Worm (Caenorhabditis elegans): ENCODE measurements around the gene unc-18.
A peak's percentile ranks its signal among the peaks of the same experiment; 100 is the strongest.

Gene unc-18

DNA sequence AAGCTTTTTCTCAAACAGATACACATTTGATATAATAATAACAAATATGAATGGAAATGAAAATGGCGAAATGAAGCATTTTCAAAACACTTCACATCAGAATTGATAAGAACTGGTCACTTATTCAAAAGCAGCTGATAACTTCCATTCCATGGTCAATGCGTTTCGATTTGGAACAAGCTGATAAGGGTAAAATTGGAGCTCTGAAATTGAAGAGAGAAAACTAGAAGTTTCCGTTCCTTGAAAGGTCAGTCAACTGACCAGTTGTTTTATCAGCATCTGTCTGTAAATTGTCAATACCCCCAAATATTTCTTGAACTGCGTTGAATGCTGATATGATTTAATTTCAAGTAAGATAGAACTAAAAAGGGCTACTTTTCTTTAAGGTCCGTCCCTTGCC, 30.4 kb upstream of the unc-18 start:
- TF ChIP-seq nhr-28 (tag; optimal IDR thresholded peaks at IDR 0.05) (peak; percentile 32), F49E8.2 (tag; optimal IDR thresholded peaks at IDR 0.05; ENCODE audit: borderline replicate concordance) (no peak), Y48G9A.11 (GFP tag; IDR thresholded peaks at IDR 0.05) (no peak), lin-29 (GFP tag; IDR thresholded peaks at IDR 0.05) (no peak), nhr-237 (tag; optimal IDR thresholded peaks at IDR 0.05) (no peak), dve-1 (tag; optimal IDR thresholded peaks at IDR 0.05; ENCODE audit: insufficient read depth) (peak; percentile 60), aha-1 (tag) (no peak), ama-1 (optimal IDR thresholded peaks at IDR 0.05) (no peak), unc-130 (GFP tag; optimal IDR thresholded peaks at IDR 0.05) (no peak), dmd-6 (GFP tag; IDR thresholded peaks at IDR 0.05) (no peak), arid-1 (GFP tag; conservative IDR thresholded peaks at IDR 0.05) (no peak), ces-1 (GFP tag; optimal IDR thresholded peaks at IDR 0.05) (no peak), Y105C5A.15 (GFP tag; IDR thresholded peaks at IDR 0.05) (no peak), ctbp-1 (GFP tag; IDR thresholded peaks at IDR 0.05) (no peak), daf-16 (GFP tag; optimal IDR thresholded peaks at IDR 0.05) (no peak), daf-16 (tag; optimal IDR thresholded peaks at IDR 0.05) (peak; percentile 82), hlh-11 (tag; optimal IDR thresholded peaks at IDR 0.05) (peak; percentile 51), dmd-9 (GFP tag; IDR thresholded peaks at IDR 0.05) (no peak), ztf-11 (tag; optimal IDR thresholded peaks at IDR 0.05) (no peak), zfp-3 (GFP tag; conservative IDR thresholded peaks at IDR 0.05) (no peak), snpc-4 (tag; optimal IDR thresholded peaks at IDR 0.05) (no peak), cey-2 (tag; optimal IDR thresholded peaks at IDR 0.05; ENCODE audit: borderline replicate concordance, insufficient read depth) (no peak), Y75B8A.6 (GFP tag; IDR thresholded peaks at IDR 0.05) (no peak), saeg-2 (GFP tag; IDR thresholded peaks at IDR 0.05) (no peak), zfp-2 (tag; optimal IDR thresholded peaks at IDR 0.05) (no peak), mxl-2 (GFP tag; conservative IDR thresholded peaks at IDR 0.05) (no peak), ceh-82 (tag; optimal IDR thresholded peaks at IDR 0.05) (no peak), T26A8.4 (GFP tag; IDR thresholded peaks at IDR 0.05) (no peak), lin-15B (tag; optimal IDR thresholded peaks at IDR 0.05) (no peak), ceh-32 (tag; optimal IDR thresholded peaks at IDR 0.05; ENCODE audit: poor library complexity) (no peak), madf-9 (GFP tag; conservative IDR thresholded peaks at IDR 0.05) (no peak), ceh-20 (GFP tag; IDR thresholded peaks at IDR 0.05) (no peak), mxl-3 (GFP tag; optimal IDR thresholded peaks at IDR 0.05) (no peak), fkh-10 (GFP tag; optimal IDR thresholded peaks at IDR 0.05) (no peak)

DNA sequence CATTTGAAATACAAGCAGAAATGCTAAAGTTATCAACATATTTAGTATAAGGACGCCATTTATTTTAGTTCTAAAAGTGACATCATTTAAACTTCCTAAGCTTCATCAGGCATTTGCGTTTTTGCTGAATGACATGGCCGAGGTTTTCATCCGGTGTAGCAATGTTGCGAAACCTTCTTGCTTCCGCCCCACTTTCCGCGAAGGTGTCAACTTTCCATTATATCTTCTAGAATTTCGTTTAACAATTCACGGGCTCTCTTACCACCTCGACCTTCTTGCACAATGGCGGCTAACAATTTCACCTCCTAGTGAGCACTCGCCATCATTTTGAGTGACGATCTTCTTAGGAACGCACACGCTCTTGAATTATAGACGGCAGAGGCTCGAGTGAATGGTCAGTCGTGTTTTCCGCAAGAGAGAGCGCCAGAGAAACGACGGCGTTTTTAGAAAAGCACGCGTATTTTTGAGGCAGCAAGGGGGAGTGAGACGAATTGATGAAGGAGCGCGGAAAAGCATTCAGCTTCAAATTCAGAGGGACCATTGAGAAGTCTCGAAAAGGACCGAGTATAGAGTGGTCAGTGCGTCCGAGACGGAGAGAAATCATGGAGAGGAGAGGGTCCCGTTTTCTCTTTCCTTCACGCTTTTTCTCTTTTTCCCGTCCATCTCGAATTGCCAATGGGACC, 28.8 kb upstream of the unc-18 start:
- no peak for TF ChIP-seq nhr-48 (tag; optimal IDR thresholded peaks at IDR 0.05)
- no peak for TF ChIP-seq ceh-44 (GFP tag; IDR thresholded peaks at IDR 0.05)
- TF ChIP-seq nhr-10 (tag; optimal IDR thresholded peaks at IDR 0.05), result no peak
- TF ChIP-seq hif-1 (tag; optimal IDR thresholded peaks at IDR 0.05), result peak in 1 of 2 experiments; percentile 51
- TF ChIP-seq dmd-6 (GFP tag; IDR thresholded peaks at IDR 0.05), result no peak
- no peak for TF ChIP-seq mep-1 (tag; optimal IDR thresholded peaks at IDR 0.05)
- no peak for TF ChIP-seq nhr-42 (GFP tag; IDR thresholded peaks at IDR 0.05)
- TF ChIP-seq Y105C5A.15 (GFP tag; IDR thresholded peaks at IDR 0.05), result no peak
- TF ChIP-seq ceh-28 (tag; optimal IDR thresholded peaks at IDR 0.05), result no peak
- TF ChIP-seq set-16 (GFP tag; IDR thresholded peaks at IDR 0.05), result peak; percentile 20; the same call in 1 of the 2 replicates
- peak in 1 of 2 experiments; percentile 67 for TF ChIP-seq mdl-1 (tag; optimal IDR thresholded peaks at IDR 0.05)
- no peak for TF ChIP-seq zip-2 (tag; optimal IDR thresholded peaks at IDR 0.05)
- no peak for TF ChIP-seq ceh-82 (tag; optimal IDR thresholded peaks at IDR 0.05)
- no peak for TF ChIP-seq nhr-11 (tag; optimal IDR thresholded peaks at IDR 0.05)
- TF ChIP-seq attf-4 (tag; optimal IDR thresholded peaks at IDR 0.05), result no peak
- no peak for TF ChIP-seq fkh-10 (GFP tag; optimal IDR thresholded peaks at IDR 0.05)
- no peak for TF ChIP-seq zag-1 (tag; optimal IDR thresholded peaks at IDR 0.05)
- no peak for TF ChIP-seq lin-38 (GFP tag; IDR thresholded peaks at IDR 0.05)
- peak; percentile 27 for TF ChIP-seq rbr-2 (tag; optimal IDR thresholded peaks at IDR 0.05)
- TF ChIP-seq egl-43 (GFP tag; IDR thresholded peaks at IDR 0.05), result 0 out of 2 replicates have a peak, but pooled peaks have one; percentile 47
- TF ChIP-seq F10B5.3 (tag; optimal IDR thresholded peaks at IDR 0.05), result no peak
- TF ChIP-seq mxl-3 (GFP tag; optimal IDR thresholded peaks at IDR 0.05), result no peak
- TF ChIP-seq mes-2 (tag; optimal IDR thresholded peaks at IDR 0.05; ENCODE audit: poor library complexity, severe bottlenecking), result no peak
